Worm (Caenorhabditis elegans): ENCODE data around the gene ugt-16.

- TF ChIP-seq klf-2 (GFP tag; conservative IDR thresholded peaks at IDR 0.05) (no peak), cog-1 (tag; optimal IDR thresholded peaks at IDR 0.05) (no peak), med-1 (GFP tag; optimal IDR thresholded peaks at IDR 0.05; ENCODE audit: insufficient read depth) (no peak), ref-1 (GFP tag; conservative IDR thresholded peaks at IDR 0.05) (no peak), ztf-23 (GFP tag; IDR thresholded peaks at IDR 0.05) (no peak), tab-1 (GFP tag; IDR thresholded peaks at IDR 0.05) (no peak), flt-1 (GFP tag; IDR thresholded peaks at IDR 0.05) (no peak), T22C8.4 (GFP tag; IDR thresholded peaks at IDR 0.05) (no peak), ztf-29 (GFP tag; IDR thresholded peaks at IDR 0.05) (no peak)
Observed at ce11 chrV:12854766-12855165, 29.9 kb downstream of the ugt-16 start, which contains the start of gene C44H9.7.
